Worm (Caenorhabditis elegans) whole organism, midembryonic: ENCODE data around the gene F59A7.14.

Experiments
- T22C8.4 ChIP-seq: fragments of 200-800 bp; sonication (Bioruptor generic); IDR thresholded peaks from 2 replicates; pipeline ENCODE4 v1.3.6; 2022; ENCODE audit warnings: missing genetic modification characterization, missing compliant biosample characterization
- cog-1 ChIP-seq: sonication (generic microtip); optimal IDR thresholded peaks from 2 replicates; lab custom pipeline; 2016; ENCODE audit warnings: missing genetic modification characterization, missing compliant biosample characterization

ce11 chrV:2054254-2054653, 35.5 kb downstream of the F59A7.14 start:
- TF ChIP-seq cog-1 (tag; lab: Kevin White, UChicago) (no peak), T22C8.4 (GFP tag; lab: Robert Waterston, UW) (no peak)
